Worm (Caenorhabditis elegans): ENCODE measurements around the gene K08B5.1.

DNA sequence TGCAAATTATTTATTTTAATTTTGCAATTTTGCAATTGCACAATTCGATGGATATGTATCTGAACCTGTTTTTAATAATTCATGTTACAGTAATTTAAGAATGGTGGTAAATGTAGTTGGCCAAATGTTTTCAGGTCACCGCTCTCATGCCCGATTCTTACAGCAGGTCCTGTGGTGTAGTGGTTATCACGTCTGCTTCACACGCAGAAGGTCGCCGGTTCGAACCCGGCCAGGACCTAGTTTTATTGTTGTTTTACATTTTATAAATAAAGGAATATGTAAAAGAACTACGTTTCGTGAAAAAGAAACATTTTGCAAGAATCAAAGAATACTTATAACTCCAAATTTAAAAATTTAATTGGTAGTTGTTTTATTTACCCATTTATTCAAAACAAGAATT, 32.0 kb downstream of the K08B5.1 start:
- TF ChIP-seq elt-2 (tag; optimal IDR thresholded peaks at IDR 0.05) (no peak), R02D3.7 (tag; optimal IDR thresholded peaks at IDR 0.05) (no peak), unc-39 (tag; optimal IDR thresholded peaks at IDR 0.05) (no peak), mdl-1 (tag; optimal IDR thresholded peaks at IDR 0.05) (no peak), jun-1 (tag; optimal IDR thresholded peaks at IDR 0.05) (no peak), nhr-237 (tag; optimal IDR thresholded peaks at IDR 0.05) (no peak), nhr-77 (tag; optimal IDR thresholded peaks at IDR 0.05) (no peak), nhr-76 (tag; optimal IDR thresholded peaks at IDR 0.05) (no peak), ceh-82 (tag; optimal IDR thresholded peaks at IDR 0.05) (no peak), elt-1 (tag; optimal IDR thresholded peaks at IDR 0.05) (no peak), mml-1 (tag; optimal IDR thresholded peaks at IDR 0.05) (no peak), ztf-11 (tag; optimal IDR thresholded peaks at IDR 0.05) (no peak), nhr-11 (tag; optimal IDR thresholded peaks at IDR 0.05) (no peak), elt-3 (tag; optimal IDR thresholded peaks at IDR 0.05) (no peak)

Data from whole organism, L3 larva.